Fruit fly (Drosophila melanogaster) whole organism, prepupa: ENCODE measurements around the gene CG6178.

Experiments
- Blimp-1 ChIP-seq: fragments of 200-800 bp; sonication (Bioruptor generic); optimal IDR thresholded peaks from 3 replicates; lab custom pipeline; 2017; ENCODE audit warnings: missing biosample characterization, missing genetic modification characterization, mild to moderate bottlenecking, moderate library complexity, missing genetic modification reagents
- CG10631 ChIP-seq: fragments of 200-800 bp; sonication (Bioruptor generic); optimal IDR thresholded peaks from 2 replicates; lab custom pipeline; 2016; ENCODE audit warnings: missing biosample characterization, missing genetic modification characterization
- CG10669 ChIP-seq: fragments of 200-800 bp; sonication (Bioruptor generic); optimal IDR thresholded peaks from 3 replicates; lab custom pipeline; 2018; ENCODE audit warnings: missing biosample characterization, mild to moderate bottlenecking, missing genetic modification characterization, moderate library complexity
- CG11902 ChIP-seq: fragments of 200-800 bp; sonication (Bioruptor generic); optimal IDR thresholded peaks from 3 replicates; lab custom pipeline; 2016; ENCODE audit warnings: missing biosample characterization, missing genetic modification characterization
- CG15336 ChIP-seq: fragments of 200-800 bp; sonication (Bioruptor generic); IDR thresholded peaks from 2 replicates; pipeline ENCODE4 v1.3.6; 2022; ENCODE audit warnings: missing biosample characterization, missing genetic modification characterization
- CG1621 ChIP-seq: fragments of 200-800 bp; sonication (Bioruptor generic); optimal IDR thresholded peaks from 3 replicates; lab custom pipeline; 2018; ENCODE audit warnings: missing biosample characterization, mild to moderate bottlenecking, missing genetic modification characterization
- CG16779 ChIP-seq: fragments of 200-800 bp; sonication (Bioruptor generic); optimal IDR thresholded peaks from 3 replicates; lab custom pipeline; 2017; ENCODE audit warnings: missing biosample characterization, mild to moderate bottlenecking, missing genetic modification characterization
- CG31627 ChIP-seq: fragments of 200-800 bp; sonication (Bioruptor generic); optimal IDR thresholded peaks from 3 replicates; lab custom pipeline; 2016; ENCODE audit warnings: missing biosample characterization, missing genetic modification characterization
- CG32006 ChIP-seq: fragments of 200-800 bp; sonication (Bioruptor generic); optimal IDR thresholded peaks from 3 replicates; lab custom pipeline; 2017; ENCODE audit warnings: missing biosample characterization, mild to moderate bottlenecking, missing genetic modification characterization
- CG34406 ChIP-seq: fragments of 200-800 bp; sonication (Bioruptor generic); optimal IDR thresholded peaks from 3 replicates; lab custom pipeline; 2016; ENCODE audit warnings: missing biosample characterization, missing genetic modification characterization
- CG3919 ChIP-seq: fragments of 200-800 bp; sonication (Bioruptor generic); optimal IDR thresholded peaks from 3 replicates; lab custom pipeline; 2016; ENCODE audit warnings: missing biosample characterization, missing genetic modification characterization
- CG4318 ChIP-seq: fragments of 200-800 bp; sonication (Bioruptor generic); optimal IDR thresholded peaks from 3 replicates; lab custom pipeline; 2017; ENCODE audit warnings: missing biosample characterization, mild to moderate bottlenecking, missing genetic modification characterization
- CG6163 ChIP-seq: fragments of 200-800 bp; sonication (Bioruptor generic); IDR thresholded peaks from 3 replicates; pipeline ENCODE4 v1.3.6; 2022; ENCODE audit warnings: missing biosample characterization, missing genetic modification characterization
- CG6276 ChIP-seq: fragments of 200-800 bp; sonication (Bioruptor generic); optimal IDR thresholded peaks from 2 replicates; lab custom pipeline; 2017; ENCODE audit warnings: missing biosample characterization, mild to moderate bottlenecking, missing genetic modification characterization
- CG6792 ChIP-seq: fragments of 200-800 bp; sonication (Bioruptor generic); optimal IDR thresholded peaks from 3 replicates; lab custom pipeline; 2016; ENCODE audit warnings: missing biosample characterization, missing genetic modification characterization
- CG6808 ChIP-seq: fragments of 200-800 bp; sonication (Bioruptor generic); optimal IDR thresholded peaks from 3 replicates; lab custom pipeline; 2017; ENCODE audit warnings: missing biosample characterization, missing genetic modification characterization, mild to moderate bottlenecking, moderate library complexity, missing genetic modification reagents
- CG7368 ChIP-seq: fragments of 200-800 bp; sonication (Bioruptor generic); optimal IDR thresholded peaks from 3 replicates; lab custom pipeline; 2016; ENCODE audit warnings: missing biosample characterization, missing genetic modification characterization
- CG8119 ChIP-seq: fragments of 200-800 bp; sonication (Bioruptor generic); IDR thresholded peaks from 3 replicates; pipeline ENCODE4 v1.3.6; 2022; ENCODE audit warnings: missing biosample characterization, missing genetic modification characterization
- CG8319 ChIP-seq: fragments of 200-800 bp; sonication (Bioruptor generic); optimal IDR thresholded peaks from 3 replicates; lab custom pipeline; 2016; ENCODE audit warnings: missing biosample characterization, missing genetic modification characterization
- CG8632 ChIP-seq: fragments of 200-800 bp; sonication (Bioruptor generic); optimal IDR thresholded peaks from 3 replicates; lab custom pipeline; 2016; ENCODE audit warnings: missing biosample characterization, missing genetic modification characterization
- CG9139 ChIP-seq: fragments of 200-800 bp; sonication (Bioruptor generic); optimal IDR thresholded peaks from 3 replicates; lab custom pipeline; 2017; ENCODE audit warnings: missing biosample characterization, mild to moderate bottlenecking, missing genetic modification characterization
- Eip75B ChIP-seq: fragments of 200-800 bp; sonication (Bioruptor generic); optimal IDR thresholded peaks from 3 replicates; lab custom pipeline; 2016; ENCODE audit warnings: missing biosample characterization, missing genetic modification characterization
- Eip78C ChIP-seq: fragments of 200-800 bp; sonication (Bioruptor generic); peaks from one replicate; lab custom pipeline; 2016; ENCODE audit warnings: missing biosample characterization, missing genetic modification characterization
- Eip93F ChIP-seq: fragments of 200-800 bp; sonication (Bioruptor generic); optimal IDR thresholded peaks from 2 replicates; lab custom pipeline; 2016; ENCODE audit warnings: missing biosample characterization, mild to moderate bottlenecking, missing genetic modification characterization
- Ets21C ChIP-seq: fragments of 200-800 bp; sonication (Bioruptor generic); optimal IDR thresholded peaks from 3 replicates; lab custom pipeline; 2016; ENCODE audit warnings: missing biosample characterization, missing genetic modification characterization
- Ets96B ChIP-seq: fragments of 200-800 bp; optimal IDR thresholded peaks from 2 replicates; lab custom pipeline; 2019; ENCODE audit warnings: missing biosample characterization, mild to moderate bottlenecking, missing genetic modification characterization, moderate library complexity
- Gug ChIP-seq: fragments of 200-800 bp; sonication (Bioruptor generic); IDR thresholded peaks from 2 replicates; pipeline ENCODE4 v1.3.6; 2022; ENCODE audit warnings: missing biosample characterization, missing genetic modification characterization
- Hr38 ChIP-seq: sonication (Bioruptor generic); optimal IDR thresholded peaks from 2 replicates; lab custom pipeline; 2016; ENCODE audit warnings: missing biosample characterization, missing genetic modification characterization
- Hr39 ChIP-seq: fragments of 200-800 bp; sonication (Bioruptor generic); optimal IDR thresholded peaks from 2 replicates; lab custom pipeline; 2016; ENCODE audit warnings: missing biosample characterization, missing genetic modification characterization
- Hr4 ChIP-seq: fragments of 200-800 bp; sonication (Bioruptor generic); optimal IDR thresholded peaks from 3 replicates; lab custom pipeline; 2016; ENCODE audit warnings: missing biosample characterization, missing genetic modification characterization
- OdsH ChIP-seq: fragments of 200-800 bp; sonication (Bioruptor generic); optimal IDR thresholded peaks from 3 replicates; lab custom pipeline; 2016; ENCODE audit warnings: missing biosample characterization, missing genetic modification characterization
- Smox ChIP-seq: fragments of 200-800 bp; sonication (Bioruptor generic); optimal IDR thresholded peaks from 3 replicates; lab custom pipeline; 2016; ENCODE audit warnings: missing biosample characterization, missing genetic modification characterization
- Sox14 ChIP-seq: fragments of 200-800 bp; sonication (Bioruptor generic); optimal IDR thresholded peaks from 3 replicates; lab custom pipeline; 2016; ENCODE audit warnings: missing biosample characterization, missing genetic modification characterization
- acj6 ChIP-seq: fragments of 200-800 bp; sonication (Bioruptor generic); optimal IDR thresholded peaks from 3 replicates; lab custom pipeline; 2016; ENCODE audit warnings: missing biosample characterization, missing genetic modification characterization
- cyc ChIP-seq: fragments of 200-800 bp; sonication (Bioruptor generic); optimal IDR thresholded peaks from 3 replicates; lab custom pipeline; 2016; ENCODE audit warnings: missing biosample characterization, missing genetic modification characterization
- dsx ChIP-seq: fragments of 200-800 bp; optimal IDR thresholded peaks from 3 replicates; lab custom pipeline; 2019; ENCODE audit warnings: missing biosample characterization, mild to moderate bottlenecking, missing genetic modification characterization, moderate library complexity; ENCODE audit not compliant: poor library complexity, severe bottlenecking
- eg ChIP-seq: fragments of 200-800 bp; sonication (Bioruptor generic); IDR thresholded peaks from 3 replicates; pipeline ENCODE4 v1.3.6; 2022; ENCODE audit warnings: missing biosample characterization, missing genetic modification characterization
- esn ChIP-seq: fragments of 200-800 bp; sonication (Bioruptor generic); optimal IDR thresholded peaks from 2 replicates; lab custom pipeline; 2016; ENCODE audit warnings: missing biosample characterization, mild to moderate bottlenecking, missing genetic modification characterization, moderate library complexity
- fd59A ChIP-seq: fragments of 200-800 bp; sonication (Bioruptor generic); optimal IDR thresholded peaks from 2 replicates; lab custom pipeline; 2017; ENCODE audit warnings: missing biosample characterization, mild to moderate bottlenecking, missing genetic modification characterization, missing genetic modification reagents
- fd85E ChIP-seq: fragments of 200-800 bp; sonication (Bioruptor generic); optimal IDR thresholded peaks from 3 replicates; lab custom pipeline; 2016; ENCODE audit warnings: missing biosample characterization, missing genetic modification characterization
- fkh ChIP-seq: fragments of 200-800 bp; sonication (Bioruptor generic); optimal IDR thresholded peaks from 3 replicates; lab custom pipeline; 2017; ENCODE audit warnings: missing biosample characterization, mild to moderate bottlenecking, missing genetic modification characterization, moderate library complexity
- lz ChIP-seq: fragments of 200-800 bp; sonication (Bioruptor generic); optimal IDR thresholded peaks from 3 replicates; lab custom pipeline; 2016; ENCODE audit warnings: missing biosample characterization, missing genetic modification characterization
- net ChIP-seq: fragments of 200-800 bp; sonication (Bioruptor generic); optimal IDR thresholded peaks from 3 replicates; lab custom pipeline; 2016; ENCODE audit warnings: missing biosample characterization, missing genetic modification characterization
- salr ChIP-seq, 2 experiments: fragments of 200-800 bp; sonication (Bioruptor generic); optimal IDR thresholded peaks; 3 replicates each; lab custom pipeline; 2016 to 2018; ENCODE audit warnings: missing biosample characterization in 2 of 2, missing genetic modification characterization in 2 of 2, mild to moderate bottlenecking in 1 of 2
- spab ChIP-seq: fragments of 200-800 bp; sonication (Bioruptor generic); optimal IDR thresholded peaks from 2 replicates; lab custom pipeline; 2017; ENCODE audit warnings: missing biosample characterization, mild to moderate bottlenecking, missing genetic modification characterization, missing genetic modification reagents
- svp ChIP-seq: fragments of 200-800 bp; sonication (Bioruptor generic); peaks from one replicate; lab custom pipeline; 2016; ENCODE audit warnings: missing biosample characterization, missing genetic modification characterization
- topi ChIP-seq: fragments of 200-800 bp; sonication (Bioruptor generic); optimal IDR thresholded peaks from 3 replicates; lab custom pipeline; 2016; ENCODE audit warnings: missing biosample characterization, missing genetic modification characterization
- vri ChIP-seq: fragments of 200-800 bp; sonication (Bioruptor generic); optimal IDR thresholded peaks from 3 replicates; lab custom pipeline; 2016; ENCODE audit warnings: missing biosample characterization, mild to moderate bottlenecking, missing genetic modification characterization

The CG6178 gene

DNA sequence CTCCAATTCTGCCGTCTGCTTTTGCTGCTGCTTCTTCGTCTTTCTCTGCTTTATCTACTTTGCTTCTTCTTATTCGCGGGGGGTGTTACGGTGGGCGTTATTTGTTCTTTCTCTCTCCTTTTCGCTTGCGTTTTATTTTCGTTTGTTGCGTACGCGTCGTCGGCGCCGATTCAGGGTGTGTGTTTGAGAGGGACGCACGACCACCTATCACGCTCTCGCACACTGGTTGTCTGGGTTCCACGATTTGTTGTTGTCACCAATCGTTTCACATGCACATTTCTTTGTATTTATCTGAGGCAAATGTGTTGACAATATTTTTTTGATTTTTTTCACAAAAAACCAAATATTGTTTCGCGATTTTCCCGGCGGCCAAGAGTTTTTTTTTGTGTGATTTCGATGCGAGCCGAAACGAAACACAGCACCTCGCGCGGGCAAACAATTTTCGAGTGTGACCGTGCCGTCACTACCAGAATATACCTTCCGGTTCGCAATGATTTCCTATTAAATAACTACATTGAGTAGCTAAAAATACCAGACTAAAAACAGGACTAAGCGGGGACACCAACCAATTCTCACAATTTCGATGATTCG, 46.7 kb upstream of the CG6178 start, which contains the start of gene Syx1A (continued):
- TF ChIP-seq spab (GFP tag; lab: Kevin White, UChicago) (no peak), Eip75B (GFP tag; lab: Kevin White, UChicago) (peak; percentile 8), CG6792 (GFP tag; lab: Kevin White, UChicago) (no peak), CG32006 (peak; percentile 12), CG7368 (GFP tag; lab: Kevin White, UChicago) (no peak), salr (GFP tag; optimal IDR thresholded peaks at IDR 0.05; lab: Kevin White, UChicago) (no peak), fd85E (peak; percentile 35), Eip78C (GFP tag; lab: Kevin White, UChicago) (peak; percentile 23), CG8632 (no peak), fd59A (GFP tag; lab: Kevin White, UChicago) (no peak), CG10631 (GFP tag; lab: Kevin White, UChicago) (no peak), lz (GFP tag; lab: Kevin White, UChicago) (no peak), net (GFP tag; lab: Kevin White, UChicago) (no peak), CG15336 (GFP tag; lab: Robert Waterston, UW) (no peak), dsx (GFP tag; lab: Kevin White, UChicago) (no peak), Ets96B (tag; lab: Kevin White, UChicago) (no peak), OdsH (GFP tag; lab: Kevin White, UChicago) (no peak), svp (GFP tag; lab: Kevin White, UChicago) (no peak), CG31627 (GFP tag; lab: Kevin White, UChicago) (no peak), CG6163 (no peak), fkh (GFP tag; lab: Kevin White, UChicago) (peak; percentile 89), CG6276 (GFP tag; lab: Kevin White, UChicago) (peak; percentile 22), vri (peak; percentile 21), CG10669 (GFP tag; lab: Kevin White, UChicago) (no peak), Eip93F (GFP tag; lab: Kevin White, UChicago) (no peak), CG1621 (tag; lab: Kevin White, UChicago) (no peak), Gug (GFP tag; lab: Robert Waterston, UW) (no peak), CG11902 (GFP tag; lab: Kevin White, UChicago) (no peak), Smox (no peak), Sox14 (GFP tag; lab: Kevin White, UChicago) (peak; percentile 47), Hr4 (GFP tag; lab: Kevin White, UChicago) (no peak), CG9139 (no peak), CG3919 (GFP tag; lab: Kevin White, UChicago) (peak; percentile 27), CG8319 (GFP tag; lab: Kevin White, UChicago) (no peak), topi (GFP tag; lab: Kevin White, UChicago) (peak; percentile 27), CG16779 (tag; lab: Kevin White, UChicago) (peak; percentile 61), Hr38 (GFP tag; lab: Kevin White, UChicago) (no peak), Hr39 (GFP tag; lab: Kevin White, UChicago) (no peak), CG4318 (GFP tag; lab: Kevin White, UChicago) (no peak)
- TF ChIP-seq, all 60 proteins: peak for 17

DNA sequence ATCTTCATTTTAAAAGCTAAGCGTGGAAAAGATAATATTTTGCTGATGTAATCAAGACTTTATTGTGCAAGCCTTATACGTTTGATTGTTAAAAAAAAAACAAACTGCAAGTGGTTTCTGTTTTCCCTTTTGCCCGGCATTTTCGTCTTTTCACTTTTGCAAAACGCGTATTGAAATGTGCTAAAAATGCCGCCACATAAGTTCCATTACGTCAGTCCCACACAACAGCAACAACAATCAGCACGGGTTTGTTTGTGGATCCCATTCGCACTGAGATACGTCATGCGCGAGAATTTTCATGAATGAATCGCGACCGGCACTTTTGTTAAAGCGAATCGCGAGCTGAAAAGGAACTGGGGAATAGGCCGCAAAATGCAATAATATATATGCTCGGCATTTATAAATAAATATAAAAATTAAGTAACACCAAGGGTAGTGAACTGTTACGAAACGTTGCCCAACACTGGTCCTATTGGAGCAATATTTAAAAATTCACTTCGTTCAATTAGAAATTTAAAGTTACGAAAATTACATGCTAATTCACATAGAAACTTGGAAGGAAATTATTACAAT, 46.0 kb upstream of the CG6178 start:
- TF ChIP-seq Blimp-1 (GFP tag; lab: Kevin White, UChicago) (peak; percentile 38), CG6163 (no peak), acj6 (GFP tag; lab: Kevin White, UChicago) (peak; percentile 68), fd85E (peak; percentile 21), CG34406 (peak; percentile 49), CG8119 (GFP tag; lab: Robert Waterston, UW) (no peak), eg (no peak), Ets21C (GFP tag; lab: Kevin White, UChicago) (peak; percentile 44), CG8319 (GFP tag; lab: Kevin White, UChicago) (peak; percentile 36), cyc (peak; percentile 37), CG9139 (no peak), topi (GFP tag; lab: Kevin White, UChicago) (peak; percentile 75), fd59A (GFP tag; lab: Kevin White, UChicago) (no peak), CG3919 (GFP tag; lab: Kevin White, UChicago) (peak; percentile 77), svp (GFP tag; lab: Kevin White, UChicago) (peak; percentile 77), CG8632 (peak; percentile 39), CG16779 (tag; lab: Kevin White, UChicago) (peak; percentile 41), dsx (GFP tag; lab: Kevin White, UChicago) (no peak), CG6792 (GFP tag; lab: Kevin White, UChicago) (peak; percentile 72), fkh (GFP tag; lab: Kevin White, UChicago) (no peak), CG6276 (GFP tag; lab: Kevin White, UChicago) (no peak), Eip93F (GFP tag; lab: Kevin White, UChicago) (peak; percentile 80), esn (GFP tag; lab: Kevin White, UChicago) (peak; percentile 81), CG6808 (peak; percentile 6)
